Fruit fly (Drosophila melanogaster) whole organism, embryonic: Measurements from ENCODE around the gene CG4364.
A peak's percentile ranks its signal among the peaks of the same experiment; 100 is the strongest.

Experiments
- Abd-B ChIP-seq: fragments of 200-800 bp; sonication (Bioruptor generic); optimal IDR thresholded peaks from 2 replicates; lab custom pipeline; 2018; ENCODE audit warnings: missing biosample characterization, mild to moderate bottlenecking, missing genetic modification characterization, moderate library complexity
- Ada2b ChIP-seq: fragments of 200-800 bp; sonication (Bioruptor generic); IDR thresholded peaks from 2 replicates; pipeline ENCODE4 v1.3.6; 2022; ENCODE audit warnings: missing biosample characterization, missing genetic modification characterization
- Blimp-1 ChIP-seq: fragments of 200-800 bp; sonication (Bioruptor generic); optimal IDR thresholded peaks from 3 replicates; lab custom pipeline; 2018; ENCODE audit warnings: missing biosample characterization, missing genetic modification characterization, mild to moderate bottlenecking, moderate library complexity, missing genetic modification reagents
- Bteb2 ChIP-seq: fragments of 200-800 bp; sonication (Bioruptor generic); optimal IDR thresholded peaks from 2 replicates; lab custom pipeline; 2016; ENCODE audit warnings: missing biosample characterization, missing genetic modification characterization
- CG10209 ChIP-seq: fragments of 200-800 bp; sonication (Bioruptor generic); optimal IDR thresholded peaks from 3 replicates; lab custom pipeline; 2017; ENCODE audit warnings: missing biosample characterization, mild to moderate bottlenecking, missing genetic modification characterization, missing genetic modification reagents
- CG10431 ChIP-seq: fragments of 200-800 bp; sonication (Bioruptor generic); optimal IDR thresholded peaks from 3 replicates; lab custom pipeline; 2018; ENCODE audit warnings: missing biosample characterization, mild to moderate bottlenecking, missing genetic modification characterization
- CG11504 ChIP-seq: fragments of 200-800 bp; sonication (Bioruptor generic); optimal IDR thresholded peaks from 3 replicates; lab custom pipeline; 2019; ENCODE audit warnings: missing biosample characterization, mild to moderate bottlenecking, missing genetic modification characterization, moderate library complexity
- CG12071 ChIP-seq: fragments of 200-800 bp; sonication (Bioruptor generic); optimal IDR thresholded peaks from 3 replicates; lab custom pipeline; 2018; ENCODE audit warnings: missing biosample characterization, mild to moderate bottlenecking, missing genetic modification characterization
- CG13123 ChIP-seq: fragments of 200-800 bp; sonication (Bioruptor generic); optimal IDR thresholded peaks from 2 replicates; lab custom pipeline; 2016; ENCODE audit warnings: missing biosample characterization, missing genetic modification characterization
- CG15601 ChIP-seq: fragments of 200-800 bp; sonication (Bioruptor generic); optimal IDR thresholded peaks from 3 replicates; lab custom pipeline; 2019; ENCODE audit warnings: missing biosample characterization, mild to moderate bottlenecking, missing genetic modification characterization, moderate library complexity
- CG1603 ChIP-seq: fragments of 200-800 bp; sonication (Bioruptor generic); optimal IDR thresholded peaks from 2 replicates; lab custom pipeline; 2019; ENCODE audit warnings: missing biosample characterization, mild to moderate bottlenecking, missing genetic modification characterization, moderate library complexity
- CG17328 ChIP-seq: fragments of 200-800 bp; sonication (Bioruptor generic); IDR thresholded peaks from 2 replicates; pipeline ENCODE4 v1.3.6; 2022; ENCODE audit warnings: missing biosample characterization, missing genetic modification characterization
- CG31365 ChIP-seq: fragments of 200-800 bp; sonication (Bioruptor generic); optimal IDR thresholded peaks from 2 replicates; lab custom pipeline; 2018; ENCODE audit warnings: missing biosample characterization, mild to moderate bottlenecking, missing genetic modification characterization
- CG31441 ChIP-seq: fragments of 200-800 bp; sonication (Bioruptor generic); IDR thresholded peaks from 2 replicates; pipeline ENCODE4 v1.3.6; 2022; ENCODE audit warnings: missing biosample characterization, missing genetic modification characterization
- CG7839 ChIP-seq: fragments of 200-800 bp; sonication (Bioruptor generic); optimal IDR thresholded peaks from 3 replicates; lab custom pipeline; 2018; ENCODE audit warnings: missing biosample characterization, mild to moderate bottlenecking, missing genetic modification characterization, moderate library complexity
- CG8089 ChIP-seq: fragments of 200-800 bp; sonication (Bioruptor generic); optimal IDR thresholded peaks from 3 replicates; lab custom pipeline; 2016; ENCODE audit warnings: missing biosample characterization, missing genetic modification characterization
- CG8765 ChIP-seq: fragments of 200-800 bp; sonication (Bioruptor generic); IDR thresholded peaks from 2 replicates; pipeline ENCODE4 v1.3.6; 2022; ENCODE audit warnings: missing biosample characterization, missing genetic modification characterization
- D19B ChIP-seq: fragments of 200-800 bp; sonication (Bioruptor generic); optimal IDR thresholded peaks from 2 replicates; lab custom pipeline; 2017; ENCODE audit warnings: missing biosample characterization, mild to moderate bottlenecking, missing genetic modification characterization
- Deaf1 ChIP-seq: fragments of 200-800 bp; optimal IDR thresholded peaks from 3 replicates; lab custom pipeline; 2019; ENCODE audit warnings: missing biosample characterization, mild to moderate bottlenecking, missing genetic modification characterization, moderate library complexity
- Doc3 ChIP-seq: fragments of 200-800 bp; sonication (Bioruptor generic); IDR thresholded peaks from 3 replicates; pipeline ENCODE4 v1.3.6; 2022; ENCODE audit warnings: missing biosample characterization, missing genetic modification characterization; ENCODE audit not compliant: partially characterized antibody
- Drgx ChIP-seq: fragments of 200-800 bp; sonication (Bioruptor generic); IDR thresholded peaks from 2 replicates; pipeline ENCODE4 v1.3.6; 2022; ENCODE audit warnings: missing biosample characterization, missing genetic modification characterization
- E2f1 ChIP-seq: fragments of 200-800 bp; sonication (Bioruptor generic); IDR thresholded peaks from 2 replicates; pipeline ENCODE4 v1.3.6; 2022; ENCODE audit warnings: missing biosample characterization, missing genetic modification characterization
- E2f2 ChIP-seq: fragments of 200-800 bp; sonication (Bioruptor generic); IDR thresholded peaks from 2 replicates; pipeline ENCODE4 v1.3.6; 2022; ENCODE audit warnings: missing biosample characterization, missing genetic modification characterization
- Elba2 ChIP-seq: fragments of 200-800 bp; sonication (Bioruptor generic); optimal IDR thresholded peaks from 3 replicates; lab custom pipeline; 2016; ENCODE audit warnings: missing biosample characterization, missing genetic modification characterization
- Lpt ChIP-seq: fragments of >200 bp; optimal IDR thresholded peaks from 2 replicates; lab custom pipeline; 2018; ENCODE audit warnings: missing biosample characterization, missing genetic modification characterization
- Max ChIP-seq: fragments of 200-800 bp; sonication (Bioruptor generic); optimal IDR thresholded peaks from 2 replicates; lab custom pipeline; 2016; ENCODE audit warnings: missing biosample characterization, mild to moderate bottlenecking, missing genetic modification characterization
- Mes4 ChIP-seq: fragments of 200-800 bp; sonication (Bioruptor generic); optimal IDR thresholded peaks from 2 replicates; lab custom pipeline; 2016; ENCODE audit warnings: missing biosample characterization, missing genetic modification characterization
- Sin3A ChIP-seq: fragments of >200 bp; optimal IDR thresholded peaks from 2 replicates; lab custom pipeline; 2018
- Spps ChIP-seq: fragments of 200-800 bp; sonication (Bioruptor generic); optimal IDR thresholded peaks from 2 replicates; lab custom pipeline; 2018; ENCODE audit warnings: missing biosample characterization, mild to moderate bottlenecking, missing genetic modification characterization
- Trl ChIP-seq, 3 experiments: fragments of >200 bp in 2 of 3; fragments of 200-800 bp in 1 of 3; sonication (Bioruptor generic) in 1 of 3; optimal IDR thresholded peaks; 2 replicates in 1 of 3; 3 replicates in 2 of 3; lab custom pipeline; 2016 to 2017; ENCODE audit warnings: missing biosample characterization in 1 of 3, missing genetic modification characterization in 1 of 3
- ash1 ChIP-seq: fragments of 200-800 bp; sonication (Bioruptor generic); optimal IDR thresholded peaks from 2 replicates; lab custom pipeline; 2018; ENCODE audit warnings: missing biosample characterization, mild to moderate bottlenecking, missing genetic modification characterization
- btn ChIP-seq: fragments of 200-800 bp; sonication (Bioruptor generic); optimal IDR thresholded peaks from 2 replicates; lab custom pipeline; 2016; ENCODE audit warnings: missing biosample characterization, missing genetic modification characterization
- emc ChIP-seq: fragments of 200-800 bp; sonication (Bioruptor generic); optimal IDR thresholded peaks from 2 replicates; lab custom pipeline; 2016; ENCODE audit warnings: missing biosample characterization, missing genetic modification characterization
- fd3F ChIP-seq: fragments of 200-800 bp; sonication (Bioruptor generic); optimal IDR thresholded peaks from 2 replicates; lab custom pipeline; 2018; ENCODE audit warnings: missing biosample characterization, mild to moderate bottlenecking, missing genetic modification characterization, moderate library complexity
- gem ChIP-seq: fragments of 200-800 bp; sonication (Bioruptor generic); optimal IDR thresholded peaks from 2 replicates; lab custom pipeline; 2019; ENCODE audit warnings: missing biosample characterization, mild to moderate bottlenecking, missing genetic modification characterization, moderate library complexity
- h ChIP-seq: fragments of >200 bp; optimal IDR thresholded peaks from 2 replicates; lab custom pipeline; 2017
- ind ChIP-seq: fragments of 200-800 bp; sonication (Bioruptor generic); optimal IDR thresholded peaks from 3 replicates; lab custom pipeline; 2016; ENCODE audit warnings: missing biosample characterization, missing genetic modification characterization
- klu ChIP-seq: fragments of 200-800 bp; sonication (Bioruptor generic); IDR thresholded peaks from 2 replicates; pipeline ENCODE4 v1.3.6; 2022; ENCODE audit warnings: missing biosample characterization, missing genetic modification characterization
- lov ChIP-seq, 2 experiments: fragments of 200-800 bp in 1 of 2; fragments of >200 bp in 1 of 2; sonication (Bioruptor generic) in 1 of 2; IDR thresholded peaks in 1 of 2; optimal IDR thresholded peaks in 1 of 2; 2 replicates in 1 of 2; 3 replicates in 1 of 2; pipeline versions ENCODE4 v1.3.6 to Lab custom; 2017 to 2022; ENCODE audit warnings: missing biosample characterization in 1 of 2, missing genetic modification characterization in 1 of 2
- mirr ChIP-seq: fragments of 200-800 bp; sonication (Bioruptor generic); optimal IDR thresholded peaks from 3 replicates; lab custom pipeline; 2018; ENCODE audit warnings: missing biosample characterization, mild to moderate bottlenecking, missing genetic modification characterization
- mld ChIP-seq: fragments of 200-800 bp; sonication (Bioruptor generic); IDR thresholded peaks from 3 replicates; pipeline ENCODE4 v1.3.6; 2022; ENCODE audit warnings: missing biosample characterization, missing genetic modification characterization; ENCODE audit not compliant: partially characterized antibody
- ranshi ChIP-seq: fragments of 200-800 bp; sonication (Bioruptor generic); IDR thresholded peaks from 2 replicates; pipeline ENCODE4 v1.3.6; 2022; ENCODE audit warnings: missing biosample characterization, missing genetic modification characterization
- scrt ChIP-seq: fragments of 200-800 bp; sonication (Bioruptor generic); optimal IDR thresholded peaks from 2 replicates; lab custom pipeline; 2018; ENCODE audit warnings: missing biosample characterization, mild to moderate bottlenecking, missing genetic modification characterization, moderate library complexity
- sima ChIP-seq: fragments of 200-800 bp; sonication (Bioruptor generic); optimal IDR thresholded peaks from 2 replicates; lab custom pipeline; 2016; ENCODE audit warnings: missing biosample characterization, missing genetic modification characterization
- slbo ChIP-seq: fragments of 200-800 bp; sonication (Bioruptor generic); IDR thresholded peaks from 2 replicates; pipeline ENCODE4 v1.3.6; 2022; ENCODE audit warnings: missing biosample characterization, missing genetic modification characterization
- sqz ChIP-seq: fragments of 200-800 bp; sonication (Bioruptor generic); optimal IDR thresholded peaks from 3 replicates; lab custom pipeline; 2018; ENCODE audit warnings: missing biosample characterization, mild to moderate bottlenecking, missing genetic modification characterization
- stc ChIP-seq: fragments of 200-800 bp; sonication (Bioruptor generic); IDR thresholded peaks from 2 replicates; pipeline ENCODE4 v1.3.6; 2022; ENCODE audit warnings: missing biosample characterization, missing genetic modification characterization
- tll ChIP-seq, 2 experiments: fragments of 200-800 bp in 1 of 2; fragments of >200 bp in 1 of 2; sonication (Bioruptor generic) in 1 of 2; optimal IDR thresholded peaks; 2 replicates each; lab custom pipeline; 2017 to 2019; ENCODE audit warnings: missing biosample characterization in 2 of 2, missing genetic modification characterization in 2 of 2, mild to moderate bottlenecking in 1 of 2, moderate library complexity in 1 of 2
- tx ChIP-seq: fragments of 200-800 bp; sonication (Bioruptor generic); optimal IDR thresholded peaks from 2 replicates; lab custom pipeline; 2016; ENCODE audit warnings: missing biosample characterization, missing genetic modification characterization
- wdn ChIP-seq: fragments of 200-800 bp; sonication (Bioruptor generic); IDR thresholded peaks from 2 replicates; pipeline ENCODE4 v1.3.6; 2022; ENCODE audit warnings: missing biosample characterization, missing genetic modification characterization

The CG4364 gene

dm6 chr2L:9711107-9711585 lies at the start of gene CG4364 (continued):
- TF ChIP-seq CG31365 (tag; lab: Kevin White, UChicago): no peak
- no peak for TF ChIP-seq Ada2b (GFP tag; lab: Robert Waterston, UW)
- TF ChIP-seq tll (GFP tag; optimal IDR thresholded peaks at IDR 0.05; lab: Kevin White, UChicago): no peak
- no peak for TF ChIP-seq lov (optimal IDR thresholded peaks at IDR 0.05; lab: Kevin White, UChicago)
- no peak for TF ChIP-seq lov (GFP tag; IDR thresholded peaks at IDR 0.05; lab: Robert Waterston, UW)
- no peak for TF ChIP-seq CG8089 (GFP tag; lab: Kevin White, UChicago)
- TF ChIP-seq CG10209: no peak
- TF ChIP-seq h (lab: Kevin White, UChicago): no peak
- no peak for TF ChIP-seq gem
- TF ChIP-seq tx: no peak
- TF ChIP-seq klu (GFP tag; lab: Robert Waterston, UW): no peak
- peak; percentile 52 for TF ChIP-seq Sin3A (lab: Kevin White, UChicago)
- no peak for TF ChIP-seq CG11504 (tag; lab: Kevin White, UChicago)
- peak; percentile 87 for TF ChIP-seq Max (GFP tag; lab: Kevin White, UChicago)
- TF ChIP-seq Spps: no peak
- TF ChIP-seq CG7839: peak; percentile 3
- no peak for TF ChIP-seq E2f1
- no peak for TF ChIP-seq CG17328 (GFP tag; lab: Robert Waterston, UW)
- TF ChIP-seq emc (GFP tag; lab: Kevin White, UChicago): no peak
- no peak for TF ChIP-seq mld (GFP tag; lab: Robert Waterston, UW)
- no peak for TF ChIP-seq mirr (GFP tag; lab: Kevin White, UChicago)
- TF ChIP-seq Lpt: no peak
- peak; percentile 54; the same call in 2 of the 3 replicates for TF ChIP-seq Doc3 (GFP tag; lab: Robert Waterston, UW)
- no peak for TF ChIP-seq stc (GFP tag; lab: Robert Waterston, UW)
- no peak for TF ChIP-seq ash1 (GFP tag; lab: Kevin White, UChicago)
- TF ChIP-seq, all 482 proteins: peak for 75

dm6 chr2L:9758856-9759255 lies 47.8 kb upstream of the CG4364 start:
- TF ChIP-seq D19B (GFP tag; lab: Kevin White, UChicago): no peak
- TF ChIP-seq Deaf1 (tag; lab: Kevin White, UChicago): peak; percentile 96
- peak; percentile 14 for TF ChIP-seq fd3F (GFP tag; lab: Kevin White, UChicago)
- TF ChIP-seq slbo: peak; percentile 88
- peak; percentile 62 for TF ChIP-seq gem
- no peak; the same call in none of the 2 replicates for TF ChIP-seq E2f2 (GFP tag; lab: Robert Waterston, UW)
- TF ChIP-seq CG13123 (GFP tag; lab: Kevin White, UChicago): no peak
- TF ChIP-seq CG15601 (tag; lab: Kevin White, UChicago): peak; percentile 35
- no peak for TF ChIP-seq Elba2 (GFP tag; lab: Kevin White, UChicago)
- no peak for TF ChIP-seq sima (GFP tag; lab: Kevin White, UChicago)
- no peak for TF ChIP-seq Bteb2 (GFP tag; lab: Kevin White, UChicago)
- TF ChIP-seq btn (GFP tag; lab: Kevin White, UChicago): no peak
- peak; percentile 40 for TF ChIP-seq CG12071
- TF ChIP-seq ranshi: peak; percentile 53; the same call in 1 of the 2 replicates
- TF ChIP-seq Trl (optimal IDR thresholded peaks at IDR 0.05; lab: Kevin White, UChicago): peak in 1 of 2 experiments; percentile 18
- peak; percentile 64 for TF ChIP-seq Trl (GFP tag; optimal IDR thresholded peaks at IDR 0.05; lab: Kevin White, UChicago)
- peak; percentile 69 for TF ChIP-seq wdn
- no peak for TF ChIP-seq Blimp-1 (GFP tag; lab: Kevin White, UChicago)
- TF ChIP-seq sqz: no peak
- peak; percentile 63 for TF ChIP-seq E2f1
- TF ChIP-seq ind (GFP tag; lab: Kevin White, UChicago): peak; percentile 55
- peak; percentile 94 for TF ChIP-seq CG10431 (GFP tag; lab: Kevin White, UChicago)
- TF ChIP-seq Drgx (GFP tag; lab: Robert Waterston, UW): peak; percentile 46
- TF ChIP-seq Mes4: no peak
- TF ChIP-seq CG31441 (GFP tag; lab: Robert Waterston, UW): peak; percentile 52; the same call in 1 of the 2 replicates
- TF ChIP-seq Abd-B (GFP tag; lab: Kevin White, UChicago): peak; percentile 64
- peak; percentile 81 for TF ChIP-seq CG8765 (GFP tag; lab: Robert Waterston, UW)
- TF ChIP-seq scrt (GFP tag; lab: Kevin White, UChicago): no peak
- TF ChIP-seq CG1603 (tag; lab: Kevin White, UChicago): peak; percentile 76
